Worm (Caenorhabditis elegans): ENCODE measurements around the gene gon-4.
A peak's percentile ranks its signal among the peaks of the same experiment; 100 is the strongest.

The gon-4 gene

ce11 chrIV:10194345-10194744 lies 3.3 kb upstream of the gon-4 start, which contains the start of gene ptrg-1:
TSS of gene ptrg-1 (minus strand) at chrIV:10194445.
- TF ChIP-seq ref-1 (GFP tag; conservative IDR thresholded peaks at IDR 0.05) (no peak), klf-2 (GFP tag; conservative IDR thresholded peaks at IDR 0.05) (no peak), cog-1 (tag; optimal IDR thresholded peaks at IDR 0.05) (no peak), T22C8.4 (GFP tag; IDR thresholded peaks at IDR 0.05) (no peak), flt-1 (GFP tag; IDR thresholded peaks at IDR 0.05) (no peak), ztf-29 (GFP tag; IDR thresholded peaks at IDR 0.05) (no peak), ztf-23 (GFP tag; IDR thresholded peaks at IDR 0.05) (no peak)

DNA sequence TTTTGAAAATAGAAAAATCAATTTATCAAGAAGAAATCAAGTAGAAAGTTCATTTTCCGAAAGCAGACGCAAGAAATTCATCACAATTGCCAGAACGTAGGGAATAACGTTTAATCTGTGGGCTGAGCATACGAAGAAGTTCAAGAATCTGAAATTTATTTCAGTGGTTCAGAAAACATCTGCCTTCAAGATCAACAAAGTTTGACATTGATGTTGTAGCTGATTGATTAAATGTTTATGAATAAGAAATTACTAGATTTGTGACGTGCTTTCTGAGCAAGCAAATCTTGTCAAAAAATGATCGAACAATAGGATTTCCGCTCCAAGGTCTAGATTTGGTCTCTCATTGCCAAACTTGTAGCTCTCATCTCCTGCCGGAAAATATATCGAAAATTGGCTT lies 8.6 kb downstream of the gon-4 start, which contains the start of gene K04D7.6:
Gene K04D7.6, minus strand, starts transcription at position 101 of the 400 bp plus-strand sequence.
- TF ChIP-seq tab-1 (GFP tag; IDR thresholded peaks at IDR 0.05): no peak
- TF ChIP-seq ztf-23 (GFP tag; IDR thresholded peaks at IDR 0.05): no peak
- no peak for TF ChIP-seq med-1 (GFP tag; optimal IDR thresholded peaks at IDR 0.05; ENCODE audit: insufficient read depth)
- no peak for TF ChIP-seq flt-1 (GFP tag; IDR thresholded peaks at IDR 0.05)
- TF ChIP-seq ref-1 (GFP tag; conservative IDR thresholded peaks at IDR 0.05): no peak
- no peak for TF ChIP-seq cog-1 (tag; optimal IDR thresholded peaks at IDR 0.05)
- TF ChIP-seq klf-2 (GFP tag; conservative IDR thresholded peaks at IDR 0.05): no peak
- no peak for TF ChIP-seq T22C8.4 (GFP tag; IDR thresholded peaks at IDR 0.05)
- TF ChIP-seq ztf-29 (GFP tag; IDR thresholded peaks at IDR 0.05): no peak

- TF ChIP-seq ztf-23 (GFP tag; IDR thresholded peaks at IDR 0.05) (no peak), ref-1 (GFP tag; conservative IDR thresholded peaks at IDR 0.05) (no peak), tab-1 (GFP tag; IDR thresholded peaks at IDR 0.05) (no peak), cog-1 (tag; optimal IDR thresholded peaks at IDR 0.05) (no peak), T22C8.4 (GFP tag; IDR thresholded peaks at IDR 0.05) (no peak), flt-1 (GFP tag; IDR thresholded peaks at IDR 0.05) (no peak), klf-2 (GFP tag; conservative IDR thresholded peaks at IDR 0.05) (no peak), ztf-29 (GFP tag; IDR thresholded peaks at IDR 0.05) (no peak), med-1 (GFP tag; optimal IDR thresholded peaks at IDR 0.05; ENCODE audit: insufficient read depth) (no peak)
These were observed 17.2 kb downstream of the gon-4 start, which contains the start of gene abt-1 for ce11 chrIV:10214811-10215210. TSS of gene abt-1 (minus strand) at chrIV:10214911.

DNA sequence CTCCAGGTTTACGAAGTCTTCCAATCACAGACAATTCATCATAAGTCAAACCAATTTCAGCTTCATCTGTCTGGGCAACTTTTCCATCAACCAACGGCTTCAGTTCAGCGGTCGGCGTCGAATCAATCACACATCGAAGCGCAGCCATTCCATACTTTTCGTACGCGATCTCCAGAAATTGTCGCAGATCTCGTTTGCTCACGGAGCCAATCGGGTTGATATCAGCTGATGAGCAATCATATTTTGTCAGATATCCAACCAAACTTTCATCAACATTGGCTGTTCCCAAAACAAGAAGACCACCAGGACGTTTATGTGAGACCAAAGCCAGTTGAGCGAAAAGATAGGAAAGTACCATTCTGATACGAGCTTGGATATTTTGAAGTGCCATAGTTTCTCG lies 17.8 kb downstream of the gon-4 start:
- no peak for TF ChIP-seq ref-1 (GFP tag; conservative IDR thresholded peaks at IDR 0.05)
- no peak for TF ChIP-seq T22C8.4 (GFP tag; IDR thresholded peaks at IDR 0.05)

DNA sequence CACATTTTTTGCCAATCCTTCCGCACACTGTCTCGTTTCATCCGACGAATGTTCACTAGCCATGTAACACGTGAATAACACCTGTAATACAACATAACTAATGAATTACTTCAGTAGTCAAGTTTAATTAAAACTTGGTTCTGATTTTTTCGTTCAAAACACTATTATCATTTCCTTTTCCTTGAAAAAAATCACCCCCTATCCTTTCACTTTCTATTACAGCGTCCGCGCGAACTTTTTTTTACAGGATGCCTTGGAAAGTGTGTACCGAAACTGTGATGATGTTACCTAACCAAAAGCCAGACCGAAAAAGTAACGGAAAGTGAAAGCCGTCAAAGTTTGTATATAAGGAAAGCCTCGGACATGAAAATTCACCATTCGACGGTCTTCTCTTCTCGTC lies 18.5 kb downstream of the gon-4 start, which contains the start of gene col-124:
Gene col-124, plus strand, starts transcription at position 374 of the 400 bp plus-strand sequence.
- no peak for TF ChIP-seq klf-2 (GFP tag; conservative IDR thresholded peaks at IDR 0.05)
- TF ChIP-seq ztf-29 (GFP tag; IDR thresholded peaks at IDR 0.05): no peak
- no peak for TF ChIP-seq flt-1 (GFP tag; IDR thresholded peaks at IDR 0.05)
- TF ChIP-seq ref-1 (GFP tag; conservative IDR thresholded peaks at IDR 0.05): no peak
- no peak for TF ChIP-seq cog-1 (tag; optimal IDR thresholded peaks at IDR 0.05)
- TF ChIP-seq T22C8.4 (GFP tag; IDR thresholded peaks at IDR 0.05): no peak
- TF ChIP-seq ztf-23 (GFP tag; IDR thresholded peaks at IDR 0.05): no peak
- no peak for TF ChIP-seq tab-1 (GFP tag; IDR thresholded peaks at IDR 0.05)
- no peak for TF ChIP-seq med-1 (GFP tag; optimal IDR thresholded peaks at IDR 0.05; ENCODE audit: insufficient read depth)

- TF ChIP-seq flt-1 (GFP tag; IDR thresholded peaks at IDR 0.05): no peak
- TF ChIP-seq tab-1 (GFP tag; IDR thresholded peaks at IDR 0.05): no peak
- no peak for TF ChIP-seq klf-2 (GFP tag; conservative IDR thresholded peaks at IDR 0.05)
- TF ChIP-seq T22C8.4 (GFP tag; IDR thresholded peaks at IDR 0.05): no peak
- no peak for TF ChIP-seq ztf-29 (GFP tag; IDR thresholded peaks at IDR 0.05)
- no peak for TF ChIP-seq ref-1 (GFP tag; conservative IDR thresholded peaks at IDR 0.05)
- TF ChIP-seq ztf-23 (GFP tag; IDR thresholded peaks at IDR 0.05): no peak
- no peak for TF ChIP-seq med-1 (GFP tag; optimal IDR thresholded peaks at IDR 0.05; ENCODE audit: insufficient read depth)
- no peak for TF ChIP-seq cog-1 (tag; optimal IDR thresholded peaks at IDR 0.05)
These were observed 19.2 kb downstream of the gon-4 start for ce11 chrIV:10216704-10217296.

DNA sequence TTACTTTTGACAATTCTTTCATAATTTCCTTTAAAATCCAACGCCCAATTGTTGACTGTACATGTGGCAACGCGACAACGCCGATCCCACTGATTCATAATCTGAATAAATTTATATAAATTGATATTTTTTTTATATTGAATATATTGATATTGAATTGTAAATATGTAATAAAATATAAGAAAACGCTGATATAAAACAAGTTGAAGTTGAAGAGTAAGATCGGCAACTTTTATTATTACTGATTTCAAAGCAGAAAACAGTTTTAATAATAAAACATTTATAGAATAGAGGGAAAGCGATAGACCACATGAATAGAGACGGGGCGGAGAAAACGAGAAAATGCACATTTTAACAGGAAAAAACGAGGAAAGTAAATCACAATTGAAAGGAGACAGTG lies 21.6 kb downstream of the gon-4 start, which contains the start of gene qns-1:
Gene qns-1, minus strand, starts transcription at position 101 of the 400 bp plus-strand sequence.
- TF ChIP-seq klf-2 (GFP tag; conservative IDR thresholded peaks at IDR 0.05) (no peak), ztf-29 (GFP tag; IDR thresholded peaks at IDR 0.05) (no peak), tab-1 (GFP tag; IDR thresholded peaks at IDR 0.05) (no peak), med-1 (GFP tag; optimal IDR thresholded peaks at IDR 0.05; ENCODE audit: insufficient read depth) (no peak), ref-1 (GFP tag; conservative IDR thresholded peaks at IDR 0.05) (no peak), cog-1 (tag; optimal IDR thresholded peaks at IDR 0.05) (no peak), ztf-23 (GFP tag; IDR thresholded peaks at IDR 0.05) (no peak), T22C8.4 (GFP tag; IDR thresholded peaks at IDR 0.05) (no peak)

DNA sequence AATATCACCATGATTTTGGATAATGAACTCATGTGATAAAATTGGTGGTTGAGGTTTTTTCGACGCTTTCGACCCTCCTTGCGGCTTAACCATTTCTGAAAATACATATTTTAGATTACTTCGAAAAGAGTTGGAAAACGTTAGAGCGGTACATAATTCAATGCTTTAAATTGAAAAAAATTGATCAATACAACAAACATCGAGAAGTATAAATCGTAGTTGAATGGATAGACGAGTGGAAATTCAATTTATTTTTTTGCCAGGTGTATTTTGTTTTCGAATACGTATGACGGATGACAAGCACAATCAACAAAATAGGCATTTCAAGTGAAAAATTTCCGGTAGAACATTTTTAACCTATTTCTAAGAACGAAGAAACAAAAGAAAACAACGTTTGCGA lies 23.6 kb downstream of the gon-4 start, which contains the start of gene tram-1:
Gene tram-1, minus strand, starts transcription at position 101 of the 400 bp plus-strand sequence.
- TF ChIP-seq T22C8.4 (GFP tag; IDR thresholded peaks at IDR 0.05) (no peak), klf-2 (GFP tag; conservative IDR thresholded peaks at IDR 0.05) (no peak), flt-1 (GFP tag; IDR thresholded peaks at IDR 0.05) (no peak), cog-1 (tag; optimal IDR thresholded peaks at IDR 0.05) (no peak), ztf-29 (GFP tag; IDR thresholded peaks at IDR 0.05) (no peak), tab-1 (GFP tag; IDR thresholded peaks at IDR 0.05) (no peak), ref-1 (GFP tag; conservative IDR thresholded peaks at IDR 0.05) (no peak), ztf-23 (GFP tag; IDR thresholded peaks at IDR 0.05) (no peak), med-1 (GFP tag; optimal IDR thresholded peaks at IDR 0.05; ENCODE audit: insufficient read depth) (no peak)

DNA sequence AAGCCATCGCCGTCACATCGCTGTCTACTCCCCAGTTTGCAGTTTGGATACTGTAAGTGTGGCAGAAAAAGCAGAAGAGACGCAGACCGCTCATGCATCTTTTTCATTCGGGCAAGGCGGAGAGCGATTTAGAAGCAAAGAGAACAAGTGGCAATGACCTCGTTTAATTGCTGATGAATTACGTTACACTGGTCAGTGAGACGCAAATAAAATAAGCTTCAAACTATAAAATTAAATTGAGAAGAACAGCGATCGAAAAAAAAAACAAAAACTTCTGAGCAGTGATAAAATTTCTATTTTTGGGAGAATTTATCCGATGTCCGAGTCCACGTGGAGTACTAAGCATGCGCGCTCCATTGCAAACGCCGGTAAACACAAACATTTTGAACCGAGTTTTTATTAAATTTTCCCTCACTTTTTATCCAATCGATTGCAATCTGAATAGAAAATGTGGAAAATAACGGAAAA lies 24.5 kb downstream of the gon-4 start, which contains the start of gene C24F3.2:
Gene C24F3.2, plus strand, starts transcription at position 418 of the 468 bp plus-strand sequence.
- TF ChIP-seq klf-2 (GFP tag; conservative IDR thresholded peaks at IDR 0.05): no peak
- peak; percentile 58 for TF ChIP-seq cog-1 (tag; optimal IDR thresholded peaks at IDR 0.05)
- no peak for TF ChIP-seq T22C8.4 (GFP tag; IDR thresholded peaks at IDR 0.05)
- TF ChIP-seq ztf-29 (GFP tag; IDR thresholded peaks at IDR 0.05): 0 out of 2 replicates have a peak, but pooled peaks have one; percentile 44
- no peak for TF ChIP-seq tab-1 (GFP tag; IDR thresholded peaks at IDR 0.05)
